Worm (Caenorhabditis elegans) whole organism, L3 larva: Measurements from ENCODE around the gene rnp-7.
A peak's percentile ranks its signal among the peaks of the same experiment; 100 is the strongest.

Experiments
- R02D3.7 ChIP-seq: fragments of 150-350 bp; optimal IDR thresholded peaks from 2 replicates; lab custom pipeline; 2014; ENCODE audit warnings: missing biosample characterization, missing genetic modification characterization
- ZK546.5 ChIP-seq: sonication (generic microtip); optimal IDR thresholded peaks from 2 replicates; lab custom pipeline; 2017; ENCODE audit warnings: missing biosample characterization, missing genetic modification characterization
- aly-2 ChIP-seq: fragments of 150-350 bp; optimal IDR thresholded peaks from 2 replicates; lab custom pipeline; 2014; ENCODE audit warnings: missing biosample characterization, missing genetic modification characterization
- ama-1 ChIP-seq: fragments of 150-350 bp; optimal IDR thresholded peaks from 2 replicates; lab custom pipeline; 2018
- ceh-16 ChIP-seq: sonication (generic microtip); optimal IDR thresholded peaks from 2 replicates; lab custom pipeline; 2017; ENCODE audit warnings: missing biosample characterization, missing genetic modification characterization
- ceh-28 ChIP-seq: fragments of 150-350 bp; optimal IDR thresholded peaks from 2 replicates; lab custom pipeline; 2014; ENCODE audit warnings: missing biosample characterization, missing genetic modification reagents, missing genetic modification characterization
- ceh-82 ChIP-seq: fragments of 150-350 bp; optimal IDR thresholded peaks from 2 replicates; lab custom pipeline; 2014; ENCODE audit warnings: missing biosample characterization, missing genetic modification characterization
- daf-12 ChIP-seq: fragments of 150-350 bp; optimal IDR thresholded peaks from 2 replicates; lab custom pipeline; 2014; ENCODE audit warnings: missing biosample characterization, missing genetic modification reagents, missing genetic modification characterization
- egl-27 ChIP-seq: sonication (generic microtip); optimal IDR thresholded peaks from 4 replicates; lab custom pipeline; 2017; ENCODE audit warnings: missing biosample characterization, missing genetic modification reagents, missing genetic modification characterization
- egl-5 ChIP-seq: fragments of 150-350 bp; optimal IDR thresholded peaks from 2 replicates; lab custom pipeline; 2017; ENCODE audit warnings: missing biosample characterization, missing genetic modification reagents, missing genetic modification characterization, inconsistent platforms
- elt-1 ChIP-seq: fragments of 150-350 bp; optimal IDR thresholded peaks from 2 replicates; lab custom pipeline; 2014; ENCODE audit warnings: missing biosample characterization, missing genetic modification characterization
- elt-2 ChIP-seq: sonication (generic microtip); optimal IDR thresholded peaks from 2 replicates; lab custom pipeline; 2016; ENCODE audit warnings: missing genetic modification reagents, mild to moderate bottlenecking, missing genetic modification characterization, missing compliant biosample characterization
- elt-3 ChIP-seq, 3 experiments: fragments of 150-350 bp in 1 of 3; sonication (generic microtip) in 2 of 3; optimal IDR thresholded peaks; 2 replicates in 2 of 3; 4 replicates in 1 of 3; lab custom pipeline; 2014 to 2017; ENCODE audit warnings: missing biosample characterization in 3 of 3, missing genetic modification characterization in 3 of 3
- eor-1 ChIP-seq, 2 experiments: fragments of 150-350 bp; optimal IDR thresholded peaks; 2 replicates each; lab custom pipeline; 2014 to 2018; ENCODE audit warnings: missing biosample characterization in 2 of 2, missing genetic modification characterization in 2 of 2
- fkh-10 ChIP-seq: sonication (generic microtip); optimal IDR thresholded peaks from 2 replicates; lab custom pipeline; 2017; ENCODE audit warnings: missing biosample characterization, missing genetic modification reagents, missing genetic modification characterization
- fkh-2 ChIP-seq: fragments of 150-350 bp; optimal IDR thresholded peaks from 2 replicates; lab custom pipeline; 2014; ENCODE audit warnings: missing biosample characterization, missing genetic modification reagents, missing genetic modification characterization
- fos-1 ChIP-seq: fragments of 150-350 bp; optimal IDR thresholded peaks from 2 replicates; lab custom pipeline; 2014; ENCODE audit warnings: missing biosample characterization, missing genetic modification characterization
- hmg-11 ChIP-seq: sonication (generic microtip); optimal IDR thresholded peaks from 2 replicates; lab custom pipeline; 2016; ENCODE audit warnings: missing genetic modification characterization, missing compliant biosample characterization
- jun-1 ChIP-seq: fragments of 150-350 bp; optimal IDR thresholded peaks from 2 replicates; lab custom pipeline; 2014; ENCODE audit warnings: missing biosample characterization, missing genetic modification reagents, missing genetic modification characterization
- lin-15B ChIP-seq: fragments of 150-350 bp; optimal IDR thresholded peaks from 2 replicates; lab custom pipeline; 2014; ENCODE audit warnings: missing biosample characterization, missing genetic modification characterization
- lin-39 ChIP-seq: fragments of 150-350 bp; optimal IDR thresholded peaks from 2 replicates; lab custom pipeline; 2018; ENCODE audit warnings: missing biosample characterization, missing genetic modification reagents, missing genetic modification characterization
- lsy-12 ChIP-seq: sonication (generic microtip); optimal IDR thresholded peaks from 2 replicates; lab custom pipeline; 2016; ENCODE audit warnings: mild to moderate bottlenecking, missing genetic modification characterization, missing compliant biosample characterization
- mdl-1 ChIP-seq: fragments of 150-350 bp; optimal IDR thresholded peaks from 2 replicates; lab custom pipeline; 2014; ENCODE audit warnings: missing biosample characterization, missing genetic modification characterization
- mml-1 ChIP-seq: fragments of 150-350 bp; sonication (generic microtip); optimal IDR thresholded peaks from 3 replicates; lab custom pipeline; 2014; ENCODE audit warnings: missing biosample characterization, missing genetic modification characterization
- nfya-1 ChIP-seq: sonication (generic microtip); optimal IDR thresholded peaks from 2 replicates; lab custom pipeline; 2017; ENCODE audit warnings: missing genetic modification characterization, mild to moderate bottlenecking, missing compliant biosample characterization, antibody characterized with exemption, moderate library complexity; ENCODE audit not compliant: insufficient read depth
- nhr-11 ChIP-seq: fragments of 150-350 bp; optimal IDR thresholded peaks from 2 replicates; lab custom pipeline; 2014; ENCODE audit warnings: missing biosample characterization, missing genetic modification characterization
- nhr-12 ChIP-seq: fragments of 150-350 bp; optimal IDR thresholded peaks from 2 replicates; lab custom pipeline; 2014; ENCODE audit warnings: missing biosample characterization, missing genetic modification characterization
- nhr-23 ChIP-seq: fragments of 150-350 bp; optimal IDR thresholded peaks from 2 replicates; lab custom pipeline; 2014; ENCODE audit warnings: missing biosample characterization, missing genetic modification reagents, missing genetic modification characterization
- nhr-237 ChIP-seq: fragments of 150-350 bp; optimal IDR thresholded peaks from 2 replicates; lab custom pipeline; 2014; ENCODE audit warnings: missing biosample characterization, missing genetic modification characterization
- nhr-28 ChIP-seq: fragments of 150-350 bp; optimal IDR thresholded peaks from 2 replicates; lab custom pipeline; 2014; ENCODE audit warnings: missing biosample characterization, missing genetic modification characterization
- nhr-43 ChIP-seq: sonication (generic microtip); optimal IDR thresholded peaks from 2 replicates; lab custom pipeline; 2016; ENCODE audit warnings: mild to moderate bottlenecking, missing genetic modification characterization, missing compliant biosample characterization; ENCODE audit not compliant: poor library complexity, severe bottlenecking
- nhr-67 ChIP-seq: fragments of 150-350 bp; optimal IDR thresholded peaks from 2 replicates; lab custom pipeline; 2014; ENCODE audit warnings: missing biosample characterization, missing genetic modification characterization
- nhr-76 ChIP-seq: fragments of 150-350 bp; sonication (generic microtip); optimal IDR thresholded peaks from 5 replicates; lab custom pipeline; 2014; ENCODE audit warnings: missing biosample characterization, missing genetic modification characterization
- pqm-1 ChIP-seq: fragments of 150-350 bp; optimal IDR thresholded peaks from 2 replicates; lab custom pipeline; 2017; ENCODE audit warnings: missing biosample characterization, missing genetic modification characterization, inconsistent platforms
- sea-2 ChIP-seq: fragments of 150-350 bp; sonication (generic microtip); optimal IDR thresholded peaks from 4 replicates; lab custom pipeline; 2014; ENCODE audit warnings: missing biosample characterization, missing genetic modification reagents, missing genetic modification characterization
- skn-1 ChIP-seq: fragments of 150-350 bp; optimal IDR thresholded peaks from 2 replicates; lab custom pipeline; 2014; ENCODE audit warnings: missing biosample characterization, missing genetic modification characterization
- snpc-4 ChIP-seq: fragments of 150-350 bp; optimal IDR thresholded peaks from 2 replicates; lab custom pipeline; 2014; ENCODE audit warnings: missing biosample characterization, missing genetic modification characterization
- tbx-2 ChIP-seq: sonication (generic microtip); optimal IDR thresholded peaks from 2 replicates; lab custom pipeline; 2016; ENCODE audit warnings: mild to moderate bottlenecking, missing genetic modification characterization, missing compliant biosample characterization
- unc-39 ChIP-seq: sonication (generic microtip); optimal IDR thresholded peaks from 4 replicates; lab custom pipeline; 2017; ENCODE audit warnings: missing biosample characterization, missing genetic modification characterization
- unc-62 ChIP-seq: fragments of 150-350 bp; sonication (generic microtip); optimal IDR thresholded peaks from 4 replicates; lab custom pipeline; 2014; ENCODE audit warnings: missing biosample characterization, missing genetic modification reagents, missing genetic modification characterization
- zag-1 ChIP-seq: fragments of 150-350 bp; optimal IDR thresholded peaks from 2 replicates; lab custom pipeline; 2014; ENCODE audit warnings: missing biosample characterization, missing genetic modification characterization
- ztf-11 ChIP-seq: fragments of 150-350 bp; optimal IDR thresholded peaks from 2 replicates; lab custom pipeline; 2014; ENCODE audit warnings: missing biosample characterization, missing genetic modification characterization
- ztf-4 ChIP-seq: fragments of 150-350 bp; optimal IDR thresholded peaks from 2 replicates; lab custom pipeline; 2014; ENCODE audit warnings: missing biosample characterization, missing genetic modification characterization

Gene rnp-7

ce11 chrIII:7161055-7161454, at the start of gene rnp-7:
TSS of gene rnp-7 (minus strand) at chrIII:7161155.
- TF ChIP-seq ceh-16 (tag; lab: Kevin White, UChicago) (no peak), mml-1 (tag; lab: Kevin White, UChicago) (no peak), fkh-2 (tag; lab: Kevin White, UChicago) (no peak), nhr-23 (tag; lab: Kevin White, UChicago) (no peak), nhr-43 (tag; lab: Kevin White, UChicago) (no peak), sea-2 (no peak), ztf-4 (no peak), egl-5 (tag; lab: Kevin White, UChicago) (no peak), fkh-10 (GFP tag; lab: Kevin White, UChicago) (no peak), nhr-11 (tag; lab: Kevin White, UChicago) (no peak), lin-15B (tag; lab: Kevin White, UChicago) (no peak), nhr-67 (tag; lab: Kevin White, UChicago) (no peak), unc-39 (tag; lab: Kevin White, UChicago) (no peak), elt-1 (tag; lab: Kevin White, UChicago) (no peak), lsy-12 (tag; lab: Kevin White, UChicago) (no peak), nhr-28 (tag; lab: Kevin White, UChicago) (no peak)

DNA sequence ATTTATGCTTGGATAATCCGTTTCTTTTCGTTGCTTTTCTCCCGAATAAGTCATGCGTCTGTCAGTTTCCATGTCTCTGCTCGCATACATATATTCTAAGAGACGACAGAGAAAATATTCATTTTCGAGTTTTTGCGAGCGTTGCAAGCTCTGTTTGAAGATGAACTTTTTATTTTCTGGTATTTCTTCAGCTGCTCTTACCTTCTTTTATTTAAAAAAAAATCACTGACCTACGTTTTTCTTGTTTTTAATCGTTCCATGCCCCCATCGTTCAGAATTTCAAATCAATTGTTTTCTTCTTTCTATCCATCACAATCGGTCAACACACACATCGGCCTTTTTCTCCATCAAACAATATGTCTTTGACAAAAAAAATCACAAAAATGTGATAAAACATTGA, 49.5 kb upstream of the rnp-7 start:
- TF ChIP-seq mdl-1 (tag; lab: Kevin White, UChicago) = no peak
- no peak for TF ChIP-seq snpc-4
- TF ChIP-seq nhr-76 = no peak
- TF ChIP-seq elt-2 (tag; lab: Kevin White, UChicago) = no peak
- TF ChIP-seq lsy-12 (tag; lab: Kevin White, UChicago) = no peak
- TF ChIP-seq, all 47 proteins: peak for 0

ce11 chrIII:7209721-7210120, 48.8 kb upstream of the rnp-7 start, which contains the start of gene R151.2:
TSS of gene R151.2 (plus strand) at chrIII:7209967.
- TF ChIP-seq ZK546.5 (tag; lab: Kevin White, UChicago) = no peak
- peak; percentile 10 for TF ChIP-seq fos-1 (tag; lab: Kevin White, UChicago)
- TF ChIP-seq, all 47 proteins: peak for 1

DNA sequence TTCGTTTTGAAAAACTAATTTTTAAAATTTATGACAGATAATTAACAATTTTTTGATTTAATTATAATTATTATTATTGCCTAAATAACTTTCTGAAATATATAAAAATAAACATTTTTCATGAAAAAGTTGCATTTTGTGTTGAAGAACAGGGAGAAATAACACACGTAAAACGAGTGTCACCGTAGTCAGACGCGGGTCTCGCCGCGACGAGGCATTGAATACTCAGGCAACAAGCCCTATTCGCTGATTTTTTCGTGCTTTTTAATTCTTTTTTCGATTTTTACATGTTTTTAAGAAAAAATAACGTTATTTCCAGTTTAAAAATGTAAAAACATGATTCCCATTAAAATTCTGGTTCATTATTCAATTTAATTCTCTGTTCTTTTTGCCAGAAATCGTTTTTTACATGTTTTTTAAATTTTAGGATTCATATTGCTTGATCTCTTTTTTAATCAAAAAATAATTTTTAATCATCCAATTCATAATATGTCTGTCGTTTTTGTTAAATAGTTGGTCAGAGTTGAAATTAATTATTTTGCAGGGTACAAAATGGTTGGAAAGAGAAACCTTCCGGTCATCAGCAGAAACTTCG, 47.0 kb upstream of the rnp-7 start, which contains the start of gene rpl-6:
TSS of gene rpl-6 (plus strand) at position 545 of the 595 bp plus-strand sequence.
- no peak for TF ChIP-seq daf-12
- TF ChIP-seq ZK546.5 (tag; lab: Kevin White, UChicago) = peak; percentile 22
- peak; percentile 48 for TF ChIP-seq snpc-4
- no peak for TF ChIP-seq unc-62 (GFP tag; lab: Kevin White, UChicago)
- no peak for TF ChIP-seq ceh-82 (tag; lab: Kevin White, UChicago)
- TF ChIP-seq nhr-237 (tag; lab: Kevin White, UChicago) = no peak
- TF ChIP-seq nhr-67 (tag; lab: Kevin White, UChicago) = no peak
- no peak for TF ChIP-seq nhr-12 (tag; lab: Kevin White, UChicago)
- no peak for TF ChIP-seq ztf-11 (tag; lab: Kevin White, UChicago)
- no peak for TF ChIP-seq fos-1 (tag; lab: Kevin White, UChicago)
- peak; percentile 98 for TF ChIP-seq nhr-23 (tag; lab: Kevin White, UChicago)
- TF ChIP-seq egl-5 (tag; lab: Kevin White, UChicago) = peak; percentile 66
- TF ChIP-seq lsy-12 (tag; lab: Kevin White, UChicago) = peak; percentile 90
- TF ChIP-seq nhr-76 = peak; percentile 1
- TF ChIP-seq mml-1 (tag; lab: Kevin White, UChicago) = no peak
- peak; percentile 81 for TF ChIP-seq hmg-11
- TF ChIP-seq nhr-43 (tag; lab: Kevin White, UChicago) = peak; percentile 79
- peak; percentile 59 for TF ChIP-seq ama-1 (lab: Kevin White, UChicago)
- no peak for TF ChIP-seq unc-39 (tag; lab: Kevin White, UChicago)
- no peak for TF ChIP-seq nhr-28 (tag; lab: Kevin White, UChicago)
- peak; percentile 18 for TF ChIP-seq elt-1 (tag; lab: Kevin White, UChicago)
- TF ChIP-seq mdl-1 (tag; lab: Kevin White, UChicago) = no peak
- peak; percentile 72 for TF ChIP-seq egl-27 (tag; lab: Kevin White, UChicago)
- no peak for TF ChIP-seq nhr-11 (tag; lab: Kevin White, UChicago)
- peak; percentile 60 for TF ChIP-seq ceh-28 (tag; lab: Kevin White, UChicago)
- peak; percentile 21 for TF ChIP-seq ceh-16 (tag; lab: Kevin White, UChicago)
- TF ChIP-seq elt-3 (tag; optimal IDR thresholded peaks at IDR 0.05; lab: Kevin White, UChicago) = peak in 1 of 3 experiments; percentile 72
- TF ChIP-seq nfya-1 (tag; lab: Kevin White, UChicago) = peak; percentile 98
- TF ChIP-seq eor-1 (tag; optimal IDR thresholded peaks at IDR 0.05; lab: Kevin White, UChicago) = no peak
- no peak for TF ChIP-seq sea-2
- peak; percentile 35 for TF ChIP-seq jun-1 (tag; lab: Kevin White, UChicago)
- peak; percentile 93 for TF ChIP-seq lin-15B (tag; lab: Kevin White, UChicago)
- TF ChIP-seq fkh-2 (tag; lab: Kevin White, UChicago) = no peak
- peak; percentile 37 for TF ChIP-seq tbx-2
- peak; percentile 84 for TF ChIP-seq R02D3.7 (tag; lab: Kevin White, UChicago)
- TF ChIP-seq fkh-10 (GFP tag; lab: Kevin White, UChicago) = peak; percentile 14
- TF ChIP-seq ztf-4 = peak; percentile 13
- no peak for TF ChIP-seq aly-2 (tag; lab: Kevin White, UChicago)
- TF ChIP-seq pqm-1 (tag; lab: Kevin White, UChicago) = peak; percentile 67
- no peak for TF ChIP-seq zag-1 (tag; lab: Kevin White, UChicago)
- peak; percentile 77 for TF ChIP-seq skn-1 (tag; lab: Kevin White, UChicago)
- TF ChIP-seq lin-39 (tag; lab: Kevin White, UChicago) = peak; percentile 73
